Worm (Caenorhabditis elegans) whole organism, L3 larva: ENCODE results near the gene ZK287.4.

Experiments
- ama-1 ChIP-seq: fragments of 150-350 bp; optimal IDR thresholded peaks from 2 replicates; lab custom pipeline; 2018
- hmg-11 ChIP-seq: sonication (generic microtip); optimal IDR thresholded peaks from 2 replicates; lab custom pipeline; 2016; ENCODE audit warnings: missing genetic modification characterization, missing compliant biosample characterization
- lin-15B ChIP-seq: fragments of 150-350 bp; optimal IDR thresholded peaks from 2 replicates; lab custom pipeline; 2014; ENCODE audit warnings: missing biosample characterization, missing genetic modification characterization
- mml-1 ChIP-seq: fragments of 150-350 bp; sonication (generic microtip); optimal IDR thresholded peaks from 3 replicates; lab custom pipeline; 2014; ENCODE audit warnings: missing biosample characterization, missing genetic modification characterization
- nhr-11 ChIP-seq: fragments of 150-350 bp; optimal IDR thresholded peaks from 2 replicates; lab custom pipeline; 2014; ENCODE audit warnings: missing biosample characterization, missing genetic modification characterization
- nhr-23 ChIP-seq: fragments of 150-350 bp; optimal IDR thresholded peaks from 2 replicates; lab custom pipeline; 2014; ENCODE audit warnings: missing biosample characterization, missing genetic modification reagents, missing genetic modification characterization
- nhr-43 ChIP-seq: sonication (generic microtip); optimal IDR thresholded peaks from 2 replicates; lab custom pipeline; 2016; ENCODE audit warnings: mild to moderate bottlenecking, missing genetic modification characterization, missing compliant biosample characterization; ENCODE audit not compliant: poor library complexity, severe bottlenecking
- nhr-76 ChIP-seq: fragments of 150-350 bp; sonication (generic microtip); optimal IDR thresholded peaks from 5 replicates; lab custom pipeline; 2014; ENCODE audit warnings: missing biosample characterization, missing genetic modification characterization
- pqm-1 ChIP-seq: fragments of 150-350 bp; optimal IDR thresholded peaks from 2 replicates; lab custom pipeline; 2017; ENCODE audit warnings: missing biosample characterization, missing genetic modification characterization, inconsistent platforms
- unc-39 ChIP-seq: sonication (generic microtip); optimal IDR thresholded peaks from 4 replicates; lab custom pipeline; 2017; ENCODE audit warnings: missing biosample characterization, missing genetic modification characterization
- ztf-11 ChIP-seq: fragments of 150-350 bp; optimal IDR thresholded peaks from 2 replicates; lab custom pipeline; 2014; ENCODE audit warnings: missing biosample characterization, missing genetic modification characterization

DNA sequence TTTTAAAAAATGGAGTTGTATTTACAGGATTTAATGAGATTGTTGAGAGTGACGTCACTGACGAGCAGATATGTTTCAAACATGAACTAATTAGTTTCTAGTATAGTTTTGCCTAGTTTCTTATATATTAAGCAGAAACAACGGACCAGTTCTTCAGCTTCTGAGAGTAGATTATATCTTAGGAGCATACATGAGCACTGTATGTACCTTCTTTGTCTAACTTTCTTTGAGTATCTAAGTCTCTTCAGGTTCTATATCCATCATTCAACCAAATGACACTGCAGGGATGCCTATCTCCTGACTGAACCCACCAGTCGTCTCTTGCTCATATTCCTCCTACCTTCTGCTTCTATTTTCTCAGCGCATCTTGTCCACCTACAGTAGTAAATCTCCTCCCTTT lies 11.3 kb upstream of the ZK287.4 start, which contains the start of gene her-1:
- TF ChIP-seq nhr-11 (tag; lab: Kevin White, UChicago) (no peak), ztf-11 (tag; lab: Kevin White, UChicago) (no peak), nhr-76 (tag; lab: Kevin White, UChicago) (no peak), nhr-43 (tag; lab: Kevin White, UChicago) (no peak), nhr-23 (tag; lab: Kevin White, UChicago) (no peak), pqm-1 (tag; lab: Kevin White, UChicago) (no peak), mml-1 (tag; lab: Kevin White, UChicago) (no peak), unc-39 (tag; lab: Kevin White, UChicago) (no peak), ama-1 (lab: Kevin White, UChicago) (no peak), lin-15B (tag; lab: Kevin White, UChicago) (no peak), hmg-11 (no peak)
